Fruit fly (Drosophila melanogaster) whole organism, embryonic: ENCODE data around the gene CG2681.

Experiments
- CG10431 ChIP-seq: fragments of 200-800 bp; sonication (Bioruptor generic); optimal IDR thresholded peaks from 3 replicates; lab custom pipeline; 2018; ENCODE audit warnings: missing biosample characterization, mild to moderate bottlenecking, missing genetic modification characterization
- CG11696 ChIP-seq: fragments of 200-800 bp; sonication (Bioruptor generic); IDR thresholded peaks from 2 replicates; pipeline ENCODE4 v1.3.6; 2022; ENCODE audit warnings: missing biosample characterization, missing genetic modification characterization
- CG12659 ChIP-seq: fragments of 200-800 bp; sonication (Bioruptor generic); optimal IDR thresholded peaks from 3 replicates; lab custom pipeline; 2017; ENCODE audit warnings: mild to moderate bottlenecking, missing biosample characterization, missing genetic modification reagents, missing genetic modification characterization
- CG12744 ChIP-seq: fragments of 200-800 bp; sonication (Bioruptor generic); optimal IDR thresholded peaks from 2 replicates; lab custom pipeline; 2016; ENCODE audit warnings: missing biosample characterization, missing genetic modification characterization
- CG13287 ChIP-seq: fragments of 200-800 bp; sonication (Bioruptor generic); IDR thresholded peaks from 2 replicates; pipeline ENCODE4 v1.3.6; 2022; ENCODE audit warnings: missing biosample characterization, missing genetic modification characterization; ENCODE audit not compliant: partially characterized antibody
- CG13624 ChIP-seq: fragments of 200-800 bp; sonication (Bioruptor generic); optimal IDR thresholded peaks from 2 replicates; lab custom pipeline; 2016; ENCODE audit warnings: missing biosample characterization, missing genetic modification characterization
- CG15514 ChIP-seq: fragments of 200-800 bp; sonication (Bioruptor generic); optimal IDR thresholded peaks from 3 replicates; lab custom pipeline; 2017; ENCODE audit warnings: missing biosample characterization, missing genetic modification characterization, mild to moderate bottlenecking, moderate library complexity, missing genetic modification reagents
- CG3281 ChIP-seq: fragments of 200-800 bp; sonication (Bioruptor generic); optimal IDR thresholded peaks from 3 replicates; lab custom pipeline; 2017; ENCODE audit warnings: missing biosample characterization, mild to moderate bottlenecking, missing genetic modification characterization
- CG3847 ChIP-seq: fragments of 200-800 bp; sonication (Bioruptor generic); IDR thresholded peaks from 2 replicates; pipeline ENCODE4 v1.3.6; 2022; ENCODE audit warnings: missing biosample characterization, missing genetic modification characterization
- CG4820 ChIP-seq: fragments of 200-800 bp; sonication (Bioruptor generic); optimal IDR thresholded peaks from 3 replicates; lab custom pipeline; 2016; ENCODE audit warnings: missing biosample characterization, missing genetic modification characterization
- CG6254 ChIP-seq: fragments of 200-800 bp; sonication (Bioruptor generic); optimal IDR thresholded peaks from 3 replicates; lab custom pipeline; 2017; ENCODE audit warnings: mild to moderate bottlenecking, missing biosample characterization, missing genetic modification reagents, missing genetic modification characterization
- CG6791 ChIP-seq: fragments of 200-800 bp; sonication (Bioruptor generic); IDR thresholded peaks from 3 replicates; pipeline ENCODE4 v1.3.6; 2022; ENCODE audit warnings: missing biosample characterization, missing genetic modification characterization; ENCODE audit not compliant: partially characterized antibody
- CG8359 ChIP-seq: fragments of 200-800 bp; sonication (Bioruptor generic); optimal IDR thresholded peaks from 2 replicates; lab custom pipeline; 2017; ENCODE audit warnings: missing biosample characterization, mild to moderate bottlenecking, missing genetic modification characterization, borderline replicate concordance
- CG9932 ChIP-seq: fragments of 200-800 bp; sonication (Bioruptor generic); IDR thresholded peaks from 2 replicates; pipeline ENCODE4 v1.3.6; 2022; ENCODE audit warnings: missing biosample characterization, missing genetic modification characterization
- CHES-1-like ChIP-seq: fragments of 200-800 bp; sonication (Bioruptor generic); optimal IDR thresholded peaks from 2 replicates; lab custom pipeline; 2016; ENCODE audit warnings: missing biosample characterization, missing genetic modification characterization
- CTCF ChIP-seq: fragments of 200-800 bp; sonication (Bioruptor generic); optimal IDR thresholded peaks from 2 replicates; lab custom pipeline; 2017; ENCODE audit warnings: missing biosample characterization, mild to moderate bottlenecking, missing genetic modification characterization, moderate library complexity
- Deaf1 ChIP-seq: fragments of 200-800 bp; optimal IDR thresholded peaks from 3 replicates; lab custom pipeline; 2019; ENCODE audit warnings: missing biosample characterization, mild to moderate bottlenecking, missing genetic modification characterization, moderate library complexity
- Doc3 ChIP-seq: fragments of 200-800 bp; sonication (Bioruptor generic); IDR thresholded peaks from 3 replicates; pipeline ENCODE4 v1.3.6; 2022; ENCODE audit warnings: missing biosample characterization, missing genetic modification characterization; ENCODE audit not compliant: partially characterized antibody
- Elba2 ChIP-seq: fragments of 200-800 bp; sonication (Bioruptor generic); optimal IDR thresholded peaks from 3 replicates; lab custom pipeline; 2016; ENCODE audit warnings: missing biosample characterization, missing genetic modification characterization
- Ets97D ChIP-seq: fragments of 200-800 bp; sonication (Bioruptor generic); optimal IDR thresholded peaks from 3 replicates; lab custom pipeline; 2016; ENCODE audit warnings: missing biosample characterization, missing genetic modification characterization
- Mad ChIP-seq: fragments of 200-800 bp; sonication (Bioruptor generic); optimal IDR thresholded peaks from 2 replicates; lab custom pipeline; 2016; ENCODE audit warnings: missing biosample characterization, missing genetic modification characterization
- Rfx ChIP-seq: fragments of 200-800 bp; sonication (Bioruptor generic); IDR thresholded peaks from 2 replicates; pipeline ENCODE4 v1.3.6; 2022; ENCODE audit warnings: missing biosample characterization, missing genetic modification characterization
- Rx ChIP-seq: fragments of 200-800 bp; sonication (Bioruptor generic); IDR thresholded peaks from 2 replicates; pipeline ENCODE4 v1.3.6; 2022; ENCODE audit warnings: missing biosample characterization, missing genetic modification characterization
- ab ChIP-seq: fragments of 200-800 bp; sonication (Bioruptor generic); optimal IDR thresholded peaks from 2 replicates; lab custom pipeline; 2016; ENCODE audit warnings: missing biosample characterization, missing genetic modification characterization
- aop ChIP-seq: fragments of 200-800 bp; sonication (Bioruptor generic); IDR thresholded peaks from 2 replicates; pipeline ENCODE4 v1.3.6; 2022; ENCODE audit warnings: missing biosample characterization, missing genetic modification characterization
- crp ChIP-seq, 2 experiments: fragments of 200-800 bp; sonication (Bioruptor generic); optimal IDR thresholded peaks; 2 replicates in 1 of 2; 3 replicates in 1 of 2; lab custom pipeline; 2017; ENCODE audit warnings: missing biosample characterization in 2 of 2, missing genetic modification characterization in 2 of 2, mild to moderate bottlenecking in 1 of 2, moderate library complexity in 1 of 2
- ems ChIP-seq: fragments of 200-800 bp; sonication (Bioruptor generic); optimal IDR thresholded peaks from 3 replicates; lab custom pipeline; 2016; ENCODE audit warnings: missing biosample characterization, missing genetic modification characterization
- jumu ChIP-seq: fragments of 200-800 bp; sonication (Bioruptor generic); optimal IDR thresholded peaks from 3 replicates; lab custom pipeline; 2016; ENCODE audit warnings: missing biosample characterization, missing genetic modification characterization
- ken ChIP-seq: fragments of 200-800 bp; sonication (Bioruptor generic); IDR thresholded peaks from 3 replicates; pipeline ENCODE4 v1.3.6; 2022; ENCODE audit warnings: missing biosample characterization, missing genetic modification characterization
- klu ChIP-seq: fragments of 200-800 bp; sonication (Bioruptor generic); IDR thresholded peaks from 2 replicates; pipeline ENCODE4 v1.3.6; 2022; ENCODE audit warnings: missing biosample characterization, missing genetic modification characterization
- maf-S ChIP-seq: fragments of 200-800 bp; sonication (Bioruptor generic); optimal IDR thresholded peaks from 2 replicates; lab custom pipeline; 2016; ENCODE audit warnings: missing biosample characterization, missing genetic modification characterization
- nau ChIP-seq: fragments of 200-800 bp; sonication (Bioruptor generic); optimal IDR thresholded peaks from 3 replicates; lab custom pipeline; 2017; ENCODE audit warnings: missing biosample characterization, mild to moderate bottlenecking, missing genetic modification characterization, missing genetic modification reagents
- nerfin-2 ChIP-seq: fragments of 200-800 bp; sonication (Bioruptor generic); IDR thresholded peaks from 2 replicates; pipeline ENCODE4 v1.3.6; 2022; ENCODE audit warnings: missing biosample characterization, missing genetic modification characterization; ENCODE audit not compliant: partially characterized antibody
- nmo ChIP-seq: fragments of 200-800 bp; sonication (Bioruptor generic); optimal IDR thresholded peaks from 2 replicates; lab custom pipeline; 2018; ENCODE audit warnings: missing biosample characterization, mild to moderate bottlenecking, missing genetic modification characterization, moderate library complexity
- pita ChIP-seq: fragments of 200-800 bp; sonication (Bioruptor generic); optimal IDR thresholded peaks from 2 replicates; lab custom pipeline; 2017; ENCODE audit warnings: missing biosample characterization, mild to moderate bottlenecking, missing genetic modification characterization
- ro ChIP-seq: fragments of 200-800 bp; sonication (Bioruptor generic); IDR thresholded peaks from 2 replicates; pipeline ENCODE4 v1.3.6; 2022; ENCODE audit warnings: missing biosample characterization, missing genetic modification characterization
- tgo ChIP-seq: fragments of 200-800 bp; sonication (Bioruptor generic); IDR thresholded peaks from 3 replicates; pipeline ENCODE4 v1.3.6; 2022; ENCODE audit warnings: missing biosample characterization, missing genetic modification characterization
- tin ChIP-seq: fragments of 200-800 bp; sonication (Bioruptor generic); optimal IDR thresholded peaks from 3 replicates; lab custom pipeline; 2016; ENCODE audit warnings: missing biosample characterization, missing genetic modification characterization
- trem ChIP-seq: fragments of 200-800 bp; optimal IDR thresholded peaks from 3 replicates; lab custom pipeline; 2019; ENCODE audit warnings: missing biosample characterization, mild to moderate bottlenecking, missing genetic modification characterization, moderate library complexity
- vvl ChIP-seq: fragments of 200-800 bp; sonication (Bioruptor generic); IDR thresholded peaks from 2 replicates; pipeline ENCODE4 v1.3.6; 2022; ENCODE audit warnings: missing biosample characterization, missing genetic modification characterization
- zfh2 ChIP-seq: fragments of 200-800 bp; sonication (Bioruptor generic); optimal IDR thresholded peaks from 2 replicates; lab custom pipeline; 2016; ENCODE audit warnings: missing biosample characterization, missing genetic modification characterization

The CG2681 gene

DNA sequence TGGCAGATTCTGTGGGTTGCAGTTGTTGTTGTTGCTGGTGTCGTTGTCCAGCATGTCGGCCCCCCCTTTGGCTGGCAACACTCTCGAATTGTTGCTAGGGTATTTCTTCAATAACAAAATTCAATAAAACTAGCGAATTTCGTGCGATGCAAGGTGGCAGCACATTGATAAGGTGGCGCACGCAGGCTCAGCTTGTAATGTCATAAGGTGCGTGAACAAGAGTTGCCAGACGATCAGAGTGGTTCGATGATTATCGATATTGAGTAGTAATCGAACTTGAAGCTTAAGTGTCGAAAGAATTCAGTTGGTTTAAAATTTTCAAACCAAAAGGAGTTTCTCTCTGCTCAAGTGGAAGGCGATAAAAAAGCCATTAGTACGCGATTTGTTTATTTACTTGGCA lies 11.6 kb downstream of the CG2681 start, which contains the start of gene CG2701 (continued):
- no peak for TF ChIP-seq CG6254 (GFP tag; lab: Kevin White, UChicago)
- TF ChIP-seq Ets97D (GFP tag; lab: Kevin White, UChicago), result peak; percentile 56
- TF ChIP-seq jumu, result peak; percentile 25
- TF ChIP-seq CG9932 (GFP tag; lab: Robert Waterston, UW), result peak; percentile 58; the same call in 1 of the 2 replicates
- TF ChIP-seq Rx, result no peak
- TF ChIP-seq CG3281 (GFP tag; lab: Kevin White, UChicago), result no peak
- TF ChIP-seq Mad, result no peak
- TF ChIP-seq Doc3 (GFP tag; lab: Robert Waterston, UW), result peak; percentile 31; the same call in 1 of the 3 replicates
- TF ChIP-seq nerfin-2 (GFP tag; lab: Robert Waterston, UW), result peak; percentile 60
- TF ChIP-seq nmo (GFP tag; lab: Kevin White, UChicago), result peak; percentile 13
- no peak for TF ChIP-seq ken (GFP tag; lab: Robert Waterston, UW)
- no peak for TF ChIP-seq CG8359
- TF ChIP-seq CG13287 (GFP tag; lab: Robert Waterston, UW), result peak; percentile 80
- no peak for TF ChIP-seq nau (GFP tag; lab: Kevin White, UChicago)
- no peak for TF ChIP-seq ab (GFP tag; lab: Kevin White, UChicago)
- TF ChIP-seq CTCF (GFP tag; lab: Kevin White, UChicago), result peak; percentile 2
- TF ChIP-seq klu (GFP tag; lab: Robert Waterston, UW), result no peak
- no peak for TF ChIP-seq CG10431 (GFP tag; lab: Kevin White, UChicago)
- TF ChIP-seq ems (GFP tag; lab: Kevin White, UChicago), result no peak
- TF ChIP-seq Rfx (GFP tag; lab: Robert Waterston, UW), result peak; percentile 9; the same call in 1 of the 2 replicates
- TF ChIP-seq CHES-1-like (GFP tag; lab: Kevin White, UChicago), result peak; percentile 33
- TF ChIP-seq zfh2 (GFP tag; lab: Kevin White, UChicago), result peak; percentile 36
- peak; percentile 36 for TF ChIP-seq tin (GFP tag; lab: Kevin White, UChicago)
- TF ChIP-seq ro (GFP tag; lab: Robert Waterston, UW), result no peak
- TF ChIP-seq CG15514 (GFP tag; lab: Kevin White, UChicago), result peak; percentile 96
- TF ChIP-seq CG12659 (GFP tag; lab: Kevin White, UChicago), result peak; percentile 32
- TF ChIP-seq crp (GFP tag; optimal IDR thresholded peaks at IDR 0.05; lab: Kevin White, UChicago), result peak in 1 of 2 experiments; percentile 18
- TF ChIP-seq maf-S (GFP tag; lab: Kevin White, UChicago), result peak; percentile 32
- peak; percentile 12 for TF ChIP-seq Elba2 (GFP tag; lab: Kevin White, UChicago)
- no peak for TF ChIP-seq CG12744 (GFP tag; lab: Kevin White, UChicago)
- TF ChIP-seq Deaf1 (tag; lab: Kevin White, UChicago), result no peak
- TF ChIP-seq CG6791, result peak; percentile 81
- no peak for TF ChIP-seq pita (GFP tag; lab: Kevin White, UChicago)
- no peak for TF ChIP-seq CG11696
- TF ChIP-seq CG3847, result peak; percentile 41; the same call in 1 of the 2 replicates
- no peak for TF ChIP-seq CG4820 (GFP tag; lab: Kevin White, UChicago)
- TF ChIP-seq tgo (GFP tag; lab: Robert Waterston, UW), result no peak
- peak; percentile 18 for TF ChIP-seq CG13624

- TF ChIP-seq vvl (GFP tag; lab: Robert Waterston, UW), result no peak
- peak; percentile 92 for TF ChIP-seq trem (tag; lab: Kevin White, UChicago)
- TF ChIP-seq aop (GFP tag; lab: Robert Waterston, UW), result no peak
These were observed 17.9 kb downstream of the CG2681 start, which contains the start of gene vilya for dm6 chrX:2726420-2726819. TSS of gene vilya (plus strand) at chrX:2726678.
